Worm (Caenorhabditis elegans) whole organism, L2 larva: ENCODE results near the gene F36D3.1.

Source experiments
- aly-2 ChIP-seq: fragments of 150-350 bp; optimal IDR thresholded peaks from 2 replicates; lab custom pipeline; 2014; ENCODE audit warnings: missing biosample characterization, missing genetic modification characterization
- blmp-1 ChIP-seq: sonication (generic microtip); optimal IDR thresholded peaks from 2 replicates; lab custom pipeline; 2017; ENCODE audit warnings: missing genetic modification characterization, mild to moderate bottlenecking, missing compliant biosample characterization, antibody characterized with exemption, moderate library complexity; ENCODE audit not compliant: insufficient read depth
- ceh-82 ChIP-seq: fragments of 150-350 bp; optimal IDR thresholded peaks from 2 replicates; lab custom pipeline; 2014; ENCODE audit warnings: missing biosample characterization, missing genetic modification characterization
- elt-3 ChIP-seq: sonication (generic microtip); optimal IDR thresholded peaks from 2 replicates; lab custom pipeline; 2017; ENCODE audit warnings: missing biosample characterization, missing genetic modification characterization
- lin-11 ChIP-seq: fragments of 150-350 bp; sonication (generic microtip); optimal IDR thresholded peaks from 2 replicates; lab custom pipeline; 2014; ENCODE audit warnings: missing biosample characterization, missing genetic modification characterization, inconsistent platforms, mixed read lengths
- nhr-23 ChIP-seq: fragments of 150-350 bp; optimal IDR thresholded peaks from 2 replicates; lab custom pipeline; 2014; ENCODE audit warnings: missing biosample characterization, missing genetic modification reagents, missing genetic modification characterization
- ztf-4 ChIP-seq: fragments of 150-350 bp; optimal IDR thresholded peaks from 2 replicates; lab custom pipeline; 2014; ENCODE audit warnings: missing biosample characterization, missing genetic modification characterization

DNA sequence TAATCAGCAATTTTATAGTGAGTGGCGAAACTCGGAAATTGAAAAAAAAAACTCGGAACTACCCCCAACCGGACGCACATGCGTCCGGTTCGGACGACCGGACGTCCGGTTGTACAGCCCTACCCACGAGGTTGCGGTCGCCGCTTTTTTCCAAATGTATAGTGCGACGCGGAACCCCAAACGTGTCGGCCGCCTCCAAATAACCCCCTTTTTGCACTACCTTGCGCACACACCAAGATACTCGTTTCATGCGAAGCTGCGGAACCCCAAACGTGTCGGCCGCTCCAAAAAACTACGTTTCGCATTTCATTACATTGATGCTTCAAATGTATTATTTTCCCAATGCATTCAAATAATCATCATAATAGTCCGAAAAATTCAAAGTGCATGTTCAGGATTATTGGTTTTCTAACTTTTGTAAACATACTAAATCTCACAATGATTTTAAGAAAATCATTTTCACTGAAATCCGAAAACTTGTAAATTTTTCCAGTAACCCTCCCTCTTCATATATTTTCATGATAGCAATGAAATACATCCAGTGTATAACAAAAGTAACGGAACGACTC lies 27.1 kb upstream of the F36D3.1 start, which contains the start of gene srw-35:
- TF ChIP-seq blmp-1 (tag; lab: Kevin White, UChicago) = no peak
- TF ChIP-seq lin-11 (tag; lab: Kevin White, UChicago) = no peak
- TF ChIP-seq ceh-82 = no peak
- no peak for TF ChIP-seq elt-3 (tag; lab: Kevin White, UChicago)
- TF ChIP-seq aly-2 (tag; lab: Kevin White, UChicago) = no peak
- TF ChIP-seq ztf-4 (tag; lab: Kevin White, UChicago) = no peak
- no peak for TF ChIP-seq nhr-23 (tag; lab: Kevin White, UChicago)
